Worm (Caenorhabditis elegans): ENCODE results near the gene grd-2.

grd-2 gene

DNA sequence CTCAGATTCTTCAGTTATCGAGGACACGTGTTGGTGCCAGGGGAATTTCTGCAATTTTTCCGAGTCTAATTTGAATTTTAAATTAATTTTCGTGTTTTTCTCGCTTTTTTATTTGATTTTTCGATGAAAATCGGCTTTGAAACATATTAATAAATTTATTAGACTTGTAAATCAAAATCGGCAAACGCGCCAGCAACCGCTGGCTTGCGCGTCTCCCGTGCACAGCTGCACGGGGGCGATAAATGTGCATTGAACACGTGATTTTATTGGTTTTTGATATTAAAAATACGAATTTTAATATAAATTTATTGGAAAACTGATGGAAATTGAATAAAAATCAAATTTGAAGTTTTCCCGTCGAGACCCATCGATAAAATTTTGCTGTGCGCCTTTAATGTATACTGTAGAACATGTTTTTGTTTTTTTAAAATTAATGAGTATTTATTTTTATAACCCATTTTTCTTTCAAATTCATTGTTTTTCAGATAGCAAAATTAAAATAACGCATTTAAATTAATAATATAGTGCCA lies 29.0 kb upstream of the grd-2 start, which contains the start of gene F26F2.7 (continued):
- TF ChIP-seq ama-1 (optimal IDR thresholded peaks at IDR 0.05) = no peak
- no peak for TF ChIP-seq nhr-84 (tag; optimal IDR thresholded peaks at IDR 0.05)
- TF ChIP-seq egl-13 (tag; optimal IDR thresholded peaks at IDR 0.05) = peak; percentile 80
- peak; percentile 86 for TF ChIP-seq unc-130 (tag; optimal IDR thresholded peaks at IDR 0.05)
- TF ChIP-seq irx-1 (tag; optimal IDR thresholded peaks at IDR 0.05) = peak; percentile 88
- peak; percentile 30 for TF ChIP-seq sup-37 (GFP tag; optimal IDR thresholded peaks at IDR 0.05)
- peak; percentile 79 for TF ChIP-seq unc-86 (tag; optimal IDR thresholded peaks at IDR 0.05)
- peak; percentile 80 for TF ChIP-seq lin-39 (tag; optimal IDR thresholded peaks at IDR 0.05)
- peak; percentile 82 for TF ChIP-seq C16A3.4 (tag; optimal IDR thresholded peaks at IDR 0.05)
- peak; percentile 87 for TF ChIP-seq fkh-8 (tag; optimal IDR thresholded peaks at IDR 0.05)
- TF ChIP-seq lin-14 (GFP tag; optimal IDR thresholded peaks at IDR 0.05) = peak; percentile 92
- peak; percentile 94 for TF ChIP-seq mep-1 (tag; optimal IDR thresholded peaks at IDR 0.05)
- no peak for TF ChIP-seq sptf-1 (tag; optimal IDR thresholded peaks at IDR 0.05)
- TF ChIP-seq hlh-4 (tag; optimal IDR thresholded peaks at IDR 0.05) = peak; percentile 3
- TF ChIP-seq lir-3 (tag; optimal IDR thresholded peaks at IDR 0.05; ENCODE audit: poor library complexity) = no peak
- TF ChIP-seq aly-2 (tag; optimal IDR thresholded peaks at IDR 0.05) = no peak
- TF ChIP-seq nhr-90 (tag; optimal IDR thresholded peaks at IDR 0.05; ENCODE audit: poor library complexity) = peak; percentile 90
- peak in 1 of 2 experiments; percentile 88 for TF ChIP-seq mdl-1 (tag; optimal IDR thresholded peaks at IDR 0.05)
- peak; percentile 93 for TF ChIP-seq nhr-47 (tag; optimal IDR thresholded peaks at IDR 0.05)
- peak; percentile 89 to 91 for TF ChIP-seq lsy-2 (tag; optimal IDR thresholded peaks at IDR 0.05)
- no peak for TF ChIP-seq hpl-2 (GFP tag; optimal IDR thresholded peaks at IDR 0.05)
- peak; percentile 65 to 81 (median 79) for TF ChIP-seq dpl-1 (GFP tag; optimal IDR thresholded peaks at IDR 0.05)
- peak in 1 of 2 experiments; percentile 67 for TF ChIP-seq ztf-11 (tag; optimal IDR thresholded peaks at IDR 0.05)
- peak; percentile 75 for TF ChIP-seq sox-4 (tag; optimal IDR thresholded peaks at IDR 0.05)
- TF ChIP-seq efl-3 (GFP tag; optimal IDR thresholded peaks at IDR 0.05) = peak; percentile 46
- peak; percentile 93 for TF ChIP-seq dsc-1 (tag; optimal IDR thresholded peaks at IDR 0.05)
- peak; percentile 70 for TF ChIP-seq ceh-88 (GFP tag; IDR thresholded peaks at IDR 0.05)
- peak; percentile 65 for TF ChIP-seq pax-3 (tag; optimal IDR thresholded peaks at IDR 0.05)
- peak; percentile 89 for TF ChIP-seq tbx-2 (tag; optimal IDR thresholded peaks at IDR 0.05)
- TF ChIP-seq nhr-71 (tag; optimal IDR thresholded peaks at IDR 0.05) = peak; percentile 93
- TF ChIP-seq alr-1 (tag; optimal IDR thresholded peaks at IDR 0.05; ENCODE audit: borderline replicate concordance) = no peak
- peak; percentile 69 for TF ChIP-seq nhr-11 (tag; optimal IDR thresholded peaks at IDR 0.05)
- peak; percentile 89 for TF ChIP-seq xbp-1 (tag; optimal IDR thresholded peaks at IDR 0.05)
- peak; percentile 40 for TF ChIP-seq jun-1 (tag; optimal IDR thresholded peaks at IDR 0.05)
- TF ChIP-seq snu-23 (GFP tag; optimal IDR thresholded peaks at IDR 0.05) = peak; percentile 90
- TF ChIP-seq mab-9 (GFP tag; IDR thresholded peaks at IDR 0.05) = peak; percentile 45; the same call in 1 of the 2 replicates
- peak; percentile 57 for TF ChIP-seq skn-1 (tag; optimal IDR thresholded peaks at IDR 0.05)
- peak; percentile 81 for TF ChIP-seq elt-2 (tag; optimal IDR thresholded peaks at IDR 0.05)
- peak; percentile 87 for TF ChIP-seq nhr-85 (tag)
- TF ChIP-seq F16B12.6 (tag; optimal IDR thresholded peaks at IDR 0.05) = peak; percentile 53
- no peak for TF ChIP-seq hlh-17 (GFP tag; optimal IDR thresholded peaks at IDR 0.05; ENCODE audit: borderline replicate concordance)
- TF ChIP-seq ceh-82 (tag; optimal IDR thresholded peaks at IDR 0.05) = peak; percentile 61 to 80 (median 70)

- TF ChIP-seq unc-98 (GFP tag; IDR thresholded peaks at IDR 0.05) (no peak), nhr-71 (tag; optimal IDR thresholded peaks at IDR 0.05) (no peak), fos-1 (tag; optimal IDR thresholded peaks at IDR 0.05) (no peak), snpc-4 (tag; optimal IDR thresholded peaks at IDR 0.05) (no peak), nhr-84 (tag; optimal IDR thresholded peaks at IDR 0.05) (no peak), C16A3.4 (tag; optimal IDR thresholded peaks at IDR 0.05) (no peak), jun-1 (tag; optimal IDR thresholded peaks at IDR 0.05) (no peak), lin-13 (GFP tag; optimal IDR thresholded peaks at IDR 0.05) (no peak)
Measured at ce11 chrV:20594746-20595145, 14.8 kb upstream of the grd-2 start, which contains the start of gene F26F2.10. Gene F26F2.10 (minus strand): TSS chrV:20594846.
